Worm (Caenorhabditis elegans) whole organism, L3 larva: Measurements from ENCODE around the gene nhr-101.

ENCODE experiments used
- ama-1 ChIP-seq: fragments of 150-350 bp; optimal IDR thresholded peaks from 2 replicates; lab custom pipeline; 2018
- lsy-12 ChIP-seq: sonication (generic microtip); optimal IDR thresholded peaks from 2 replicates; lab custom pipeline; 2016; ENCODE audit warnings: mild to moderate bottlenecking, missing genetic modification characterization, missing compliant biosample characterization

DNA sequence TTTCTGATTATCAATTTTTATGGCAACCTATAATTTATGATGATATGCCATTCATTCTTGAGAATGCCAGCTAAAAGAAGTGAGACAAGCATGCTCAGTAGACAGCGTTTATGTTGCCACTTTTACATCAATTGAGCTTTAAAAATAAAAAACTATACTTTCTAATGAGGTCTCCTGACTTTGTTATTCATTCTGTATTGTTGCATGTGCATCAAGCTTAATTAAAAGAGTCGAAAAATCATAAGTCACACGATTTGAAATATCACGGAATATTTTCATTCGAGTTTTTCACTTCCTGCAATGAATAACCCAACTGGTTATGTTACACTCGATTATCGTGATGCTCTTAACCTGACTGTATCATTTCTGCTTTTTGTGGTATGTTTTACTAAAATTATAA, 7.6 kb upstream of the nhr-101 start, which contains the start of gene srx-86:
- TF ChIP-seq lsy-12 (tag; lab: Kevin White, UChicago) (no peak), ama-1 (lab: Kevin White, UChicago) (no peak)
